Fruit fly (Drosophila melanogaster): ENCODE results near the gene CG10874.

DNA sequence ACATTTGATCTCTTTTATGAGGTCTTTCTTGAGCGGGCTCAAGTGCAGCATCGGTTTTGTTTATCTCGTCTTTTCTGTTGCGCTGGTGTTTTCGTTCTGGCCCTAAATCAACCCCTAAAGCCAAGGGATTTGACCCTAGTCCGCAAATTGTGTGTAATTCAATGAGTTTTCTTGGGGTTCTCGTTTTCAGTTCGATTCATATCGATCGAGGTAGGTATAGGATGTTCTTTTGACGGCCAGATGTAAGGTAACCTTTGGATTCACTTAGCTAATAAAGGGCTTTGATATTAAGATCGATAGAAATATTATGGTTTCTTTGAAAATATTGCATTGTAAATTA, 27.0 kb downstream of the CG10874 start:
- TF ChIP-seq insv (optimal IDR thresholded peaks at IDR 0.05) (no peak), Myc (optimal IDR thresholded peaks at IDR 0.05) (no peak), psq (optimal IDR thresholded peaks at IDR 0.05) (no peak)
